Fruit fly (Drosophila melanogaster): ENCODE data around the gene caz.

caz gene

DNA sequence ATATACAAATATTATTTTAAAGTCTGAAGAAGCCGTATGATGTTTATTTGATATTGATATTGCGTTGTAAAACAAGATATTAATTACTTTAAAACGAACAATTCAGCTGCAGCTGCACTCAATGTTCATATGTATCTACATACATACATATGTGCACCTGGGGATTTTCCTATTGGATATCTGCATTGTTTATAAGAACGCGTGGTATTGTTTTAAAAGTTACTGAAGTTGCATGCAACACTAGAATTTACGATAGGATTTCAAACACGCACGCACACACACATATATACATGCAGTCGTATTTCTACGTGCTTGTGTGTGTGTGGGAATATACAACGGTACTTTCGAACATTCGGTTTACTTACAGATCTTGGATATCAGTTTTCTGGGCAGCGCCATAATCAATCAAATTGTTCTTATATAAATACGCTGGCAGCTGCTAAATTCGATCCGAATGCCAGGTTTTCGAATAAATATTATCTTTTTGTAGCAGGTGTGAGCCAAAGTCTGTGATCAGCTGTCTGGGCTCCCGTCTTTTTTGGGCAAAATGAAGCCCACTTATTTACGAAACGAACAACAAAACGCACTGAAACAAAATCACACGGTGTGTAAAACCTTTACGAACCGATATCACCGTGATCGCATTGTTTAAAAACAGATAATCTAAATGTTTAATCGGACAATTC lies 13.3 kb upstream of the caz start:
- TF ChIP-seq Crg-1 (GFP tag; optimal IDR thresholded peaks at IDR 0.05) (no peak), ovo (GFP tag; optimal IDR thresholded peaks at IDR 0.05) (peak; percentile 48)

DNA sequence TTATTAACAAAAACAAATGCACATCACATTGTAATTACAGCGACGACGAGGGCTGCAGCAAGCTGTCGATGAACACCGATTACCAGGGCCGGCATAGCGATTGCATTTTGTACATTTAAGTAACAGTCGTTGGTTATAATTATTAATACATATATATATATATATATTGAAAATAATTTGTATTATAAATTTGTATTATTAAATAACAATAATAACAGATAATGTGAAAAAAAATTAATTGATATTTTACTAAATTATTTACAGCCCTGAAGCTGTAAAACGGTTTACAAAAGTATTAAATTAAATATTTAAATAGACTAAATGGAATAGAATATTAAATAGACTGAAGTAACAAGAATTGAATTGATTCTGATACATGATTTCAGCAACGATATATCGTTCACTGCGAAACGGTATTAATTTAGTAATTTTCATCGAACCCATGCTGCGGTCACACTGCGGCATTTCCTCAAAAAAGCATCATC lies 12.7 kb upstream of the caz start, which contains the start of the genes kat80 and Prosalpha4:
kat80 (minus strand) TSS at position 327 of the 485 bp plus-strand sequence.
Prosalpha4 (plus strand) TSS at position 417 of the 485 bp plus-strand sequence.
- TF ChIP-seq CG12768 (GFP tag; optimal IDR thresholded peaks at IDR 0.05), result no peak
- no peak for TF ChIP-seq kay (GFP tag; ENCODE audit: borderline replicate concordance)
- peak; percentile 41 for TF ChIP-seq tj (GFP tag; optimal IDR thresholded peaks at IDR 0.05)
- TF ChIP-seq CG7101 (tag; optimal IDR thresholded peaks at IDR 0.05), result peak; percentile 68
- peak; percentile 26 for TF ChIP-seq CG1620 (GFP tag; optimal IDR thresholded peaks at IDR 0.05)
- TF ChIP-seq Hr96 (GFP tag; optimal IDR thresholded peaks at IDR 0.05), result no peak
- TF ChIP-seq CG33017 (tag; optimal IDR thresholded peaks at IDR 0.05), result no peak
- peak; percentile 22 for TF ChIP-seq pad (GFP tag; optimal IDR thresholded peaks at IDR 0.05)
- no peak for TF ChIP-seq cnc (optimal IDR thresholded peaks at IDR 0.05)
- peak; percentile 68 for TF ChIP-seq CG11617 (GFP tag; optimal IDR thresholded peaks at IDR 0.05)
- peak; percentile 32 for TF ChIP-seq Mnt (GFP tag; optimal IDR thresholded peaks at IDR 0.05)
- no peak for TF ChIP-seq cic (GFP tag; optimal IDR thresholded peaks at IDR 0.05)
- no peak for TF ChIP-seq bab1 (GFP tag; optimal IDR thresholded peaks at IDR 0.05)
- TF ChIP-seq Crg-1 (GFP tag; optimal IDR thresholded peaks at IDR 0.05), result no peak
- peak; percentile 72 for TF ChIP-seq CG14711 (tag; optimal IDR thresholded peaks at IDR 0.05)
- no peak for TF ChIP-seq CG7045 (GFP tag; optimal IDR thresholded peaks at IDR 0.05)
- TF ChIP-seq CG5204 (GFP tag; optimal IDR thresholded peaks at IDR 0.05), result no peak
- peak; percentile 49 for TF ChIP-seq toe (GFP tag; optimal IDR thresholded peaks at IDR 0.05)
- peak; percentile 20 for TF ChIP-seq ovo (GFP tag; optimal IDR thresholded peaks at IDR 0.05)
- no peak for TF ChIP-seq Clk (GFP tag; optimal IDR thresholded peaks at IDR 0.05)

DNA sequence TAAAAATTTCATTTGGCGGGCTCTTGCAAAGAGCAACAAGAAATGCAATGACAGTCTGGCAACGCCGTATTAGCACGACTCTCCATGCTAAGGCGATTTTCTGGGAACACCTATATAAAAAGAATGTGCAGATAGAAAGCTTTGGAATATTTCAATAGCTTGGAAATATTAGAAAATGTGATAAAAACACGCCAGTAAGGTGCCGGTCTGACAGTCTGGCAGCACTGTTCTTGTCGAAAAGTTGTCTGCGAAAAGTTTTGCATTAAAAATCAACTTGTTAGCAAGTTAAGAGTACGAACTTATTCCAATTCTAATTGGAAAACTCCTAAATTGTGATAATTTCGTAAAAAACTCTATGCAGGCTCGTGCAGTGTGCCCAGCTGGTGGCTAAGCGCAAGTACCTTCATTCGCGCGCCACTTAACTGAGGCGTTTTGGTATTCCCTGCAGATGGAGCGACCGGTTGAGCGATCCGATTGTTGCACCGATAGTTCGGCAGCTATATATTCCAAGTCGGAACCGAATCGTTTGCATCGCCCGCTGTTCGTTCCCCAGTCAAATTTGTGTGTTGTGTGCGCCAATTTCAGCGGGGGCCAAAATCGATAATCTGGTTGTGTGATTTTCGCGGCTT lies 10.6 kb upstream of the caz start, which contains the start of gene eas:
eas (plus strand) TSS at position 451 of the 629 bp plus-strand sequence.
- TF ChIP-seq ovo (GFP tag; optimal IDR thresholded peaks at IDR 0.05), result peak; percentile 28
- TF ChIP-seq CG7101 (tag; optimal IDR thresholded peaks at IDR 0.05), result no peak
- peak; percentile 30 for TF ChIP-seq CG1620 (GFP tag; optimal IDR thresholded peaks at IDR 0.05)
- TF ChIP-seq CG33017 (tag; optimal IDR thresholded peaks at IDR 0.05), result peak; percentile 6
- no peak for TF ChIP-seq tj (GFP tag; optimal IDR thresholded peaks at IDR 0.05)
- peak; percentile 33 for TF ChIP-seq Mnt (GFP tag; optimal IDR thresholded peaks at IDR 0.05)
- no peak for TF ChIP-seq CG14711 (tag; optimal IDR thresholded peaks at IDR 0.05)
- no peak for TF ChIP-seq CG7045 (GFP tag; optimal IDR thresholded peaks at IDR 0.05)
- peak in 1 of 2 experiments; percentile 59 for TF ChIP-seq cnc (optimal IDR thresholded peaks at IDR 0.05)

dm6 chrX:16278783-16279182 lies 9.8 kb upstream of the caz start:
- no peak for TF ChIP-seq kay (GFP tag; ENCODE audit: borderline replicate concordance)
- peak; percentile 81 for TF ChIP-seq Hr96 (GFP tag; optimal IDR thresholded peaks at IDR 0.05)
- TF ChIP-seq tj (GFP tag; optimal IDR thresholded peaks at IDR 0.05), result peak; percentile 70
- TF ChIP-seq Mnt (GFP tag; optimal IDR thresholded peaks at IDR 0.05), result peak; percentile 40
- TF ChIP-seq CG11617 (GFP tag; optimal IDR thresholded peaks at IDR 0.05), result peak; percentile 80
- TF ChIP-seq CG14711 (tag; optimal IDR thresholded peaks at IDR 0.05), result peak; percentile 74
- peak; percentile 68 for TF ChIP-seq CG12768 (GFP tag; optimal IDR thresholded peaks at IDR 0.05)
- TF ChIP-seq cnc (optimal IDR thresholded peaks at IDR 0.05), result no peak
- peak; percentile 20 for TF ChIP-seq Crg-1 (GFP tag; optimal IDR thresholded peaks at IDR 0.05)
- TF ChIP-seq bab1 (GFP tag; optimal IDR thresholded peaks at IDR 0.05), result peak; percentile 91
- no peak for TF ChIP-seq Clk (GFP tag; optimal IDR thresholded peaks at IDR 0.05)
- peak; percentile 89 for TF ChIP-seq CG7101 (tag; optimal IDR thresholded peaks at IDR 0.05)
- peak; percentile 20 for TF ChIP-seq CG1620 (GFP tag; optimal IDR thresholded peaks at IDR 0.05)
- peak; percentile 66 for TF ChIP-seq toe (GFP tag; optimal IDR thresholded peaks at IDR 0.05)
- peak; percentile 65 for TF ChIP-seq CG33017 (tag; optimal IDR thresholded peaks at IDR 0.05)
- TF ChIP-seq pad (GFP tag; optimal IDR thresholded peaks at IDR 0.05), result peak; percentile 58
- peak; percentile 61 for TF ChIP-seq ovo (GFP tag; optimal IDR thresholded peaks at IDR 0.05)
- peak; percentile 81 for TF ChIP-seq CG7045 (GFP tag; optimal IDR thresholded peaks at IDR 0.05)
- TF ChIP-seq cic (GFP tag; optimal IDR thresholded peaks at IDR 0.05), result no peak
- peak; percentile 62 for TF ChIP-seq CG5204 (GFP tag; optimal IDR thresholded peaks at IDR 0.05)

- TF ChIP-seq Hr96 (GFP tag; optimal IDR thresholded peaks at IDR 0.05), result no peak
- no peak for TF ChIP-seq cic (GFP tag; optimal IDR thresholded peaks at IDR 0.05)
- peak; percentile 63 for TF ChIP-seq CG33017 (tag; optimal IDR thresholded peaks at IDR 0.05)
- peak; percentile 11 for TF ChIP-seq CG1620 (GFP tag; optimal IDR thresholded peaks at IDR 0.05)
- no peak for TF ChIP-seq tj (GFP tag; optimal IDR thresholded peaks at IDR 0.05)
- peak; percentile 74 for TF ChIP-seq toe (GFP tag; optimal IDR thresholded peaks at IDR 0.05)
- TF ChIP-seq bab1 (GFP tag; optimal IDR thresholded peaks at IDR 0.05), result peak; percentile 32
- TF ChIP-seq CG7101 (tag; optimal IDR thresholded peaks at IDR 0.05), result peak; percentile 83
- peak; percentile 58 for TF ChIP-seq pad (GFP tag; optimal IDR thresholded peaks at IDR 0.05)
- TF ChIP-seq CG11617 (GFP tag; optimal IDR thresholded peaks at IDR 0.05), result no peak
- TF ChIP-seq CG5204 (GFP tag; optimal IDR thresholded peaks at IDR 0.05), result peak; percentile 12
- no peak for TF ChIP-seq Clk (GFP tag; optimal IDR thresholded peaks at IDR 0.05)
- TF ChIP-seq Crg-1 (GFP tag; optimal IDR thresholded peaks at IDR 0.05), result peak; percentile 50
- peak; percentile 49 for TF ChIP-seq CG7045 (GFP tag; optimal IDR thresholded peaks at IDR 0.05)
- TF ChIP-seq cnc (optimal IDR thresholded peaks at IDR 0.05), result no peak
- peak; percentile 67 for TF ChIP-seq CG14711 (tag; optimal IDR thresholded peaks at IDR 0.05)
- peak; percentile 81 for TF ChIP-seq CG12768 (GFP tag; optimal IDR thresholded peaks at IDR 0.05)
- TF ChIP-seq Mnt (GFP tag; optimal IDR thresholded peaks at IDR 0.05), result no peak
- no peak for TF ChIP-seq ovo (GFP tag; optimal IDR thresholded peaks at IDR 0.05)
- peak; percentile 45 for TF ChIP-seq kay (GFP tag; ENCODE audit: borderline replicate concordance)
These were observed 9.2 kb upstream of the caz start for dm6 chrX:16279340-16279941.
